Fruit fly (Drosophila melanogaster) whole organism, embryonic: ENCODE measurements around the gene Blos4.

Experiments
- Bgb ChIP-seq: fragments of 200-800 bp; sonication (Bioruptor generic); IDR thresholded peaks from 2 replicates; pipeline ENCODE4 v1.3.6; 2022; ENCODE audit warnings: missing biosample characterization, missing genetic modification characterization; ENCODE audit not compliant: partially characterized antibody
- CG11560 ChIP-seq: fragments of 200-800 bp; sonication (Bioruptor generic); IDR thresholded peaks from 3 replicates; pipeline ENCODE4 v1.3.6; 2022; ENCODE audit warnings: missing biosample characterization, missing genetic modification characterization
- CG12071 ChIP-seq: fragments of 200-800 bp; sonication (Bioruptor generic); optimal IDR thresholded peaks from 3 replicates; lab custom pipeline; 2018; ENCODE audit warnings: missing biosample characterization, mild to moderate bottlenecking, missing genetic modification characterization
- CG12104 ChIP-seq: fragments of 200-800 bp; sonication (Bioruptor generic); optimal IDR thresholded peaks from 3 replicates; lab custom pipeline; 2016; ENCODE audit warnings: missing biosample characterization, missing genetic modification characterization
- CG13894 ChIP-seq: fragments of 200-800 bp; sonication (Bioruptor generic); optimal IDR thresholded peaks from 3 replicates; lab custom pipeline; 2018; ENCODE audit warnings: missing biosample characterization, mild to moderate bottlenecking, missing genetic modification characterization, moderate library complexity
- CG17802 ChIP-seq: fragments of 200-800 bp; sonication (Bioruptor generic); optimal IDR thresholded peaks from 2 replicates; lab custom pipeline; 2018; ENCODE audit warnings: missing biosample characterization, mild to moderate bottlenecking, missing genetic modification characterization, moderate library complexity
- CG2202 ChIP-seq: fragments of 200-800 bp; sonication (Bioruptor generic); optimal IDR thresholded peaks from 2 replicates; lab custom pipeline; 2018; ENCODE audit warnings: missing biosample characterization, mild to moderate bottlenecking, missing genetic modification characterization
- CG2712 ChIP-seq: fragments of 200-800 bp; optimal IDR thresholded peaks from 3 replicates; lab custom pipeline; 2019; ENCODE audit warnings: missing biosample characterization, mild to moderate bottlenecking, missing genetic modification characterization, moderate library complexity
- CG31224 ChIP-seq: fragments of 200-800 bp; sonication (Bioruptor generic); IDR thresholded peaks from 2 replicates; pipeline ENCODE4 v1.3.6; 2022; ENCODE audit warnings: missing biosample characterization, missing genetic modification characterization
- CG32532 ChIP-seq: fragments of 200-800 bp; sonication (Bioruptor generic); IDR thresholded peaks from 2 replicates; pipeline ENCODE4 v1.3.6; 2022; ENCODE audit warnings: missing biosample characterization, missing genetic modification characterization
- CG33213 ChIP-seq: fragments of 200-800 bp; sonication (Bioruptor generic); optimal IDR thresholded peaks from 3 replicates; lab custom pipeline; 2016; ENCODE audit warnings: missing biosample characterization, missing genetic modification characterization
- CG4404 ChIP-seq: fragments of 200-800 bp; sonication (Bioruptor generic); IDR thresholded peaks from 2 replicates; pipeline ENCODE4 v1.3.6; 2022; ENCODE audit warnings: missing biosample characterization, missing genetic modification characterization
- CG4854 ChIP-seq: fragments of 200-800 bp; sonication (Bioruptor generic); optimal IDR thresholded peaks from 2 replicates; lab custom pipeline; 2016; ENCODE audit warnings: missing biosample characterization, missing genetic modification characterization, inconsistent platforms
- CG5953 ChIP-seq: fragments of 200-800 bp; sonication (Bioruptor generic); IDR thresholded peaks from 2 replicates; pipeline ENCODE4 v1.3.6; 2022; ENCODE audit warnings: missing biosample characterization, missing genetic modification characterization
- CG6654 ChIP-seq: fragments of 200-800 bp; sonication (Bioruptor generic); optimal IDR thresholded peaks from 2 replicates; lab custom pipeline; 2017; ENCODE audit warnings: missing biosample characterization, mild to moderate bottlenecking, missing genetic modification characterization
- CG6854 ChIP-seq: fragments of 200-800 bp; sonication (Bioruptor generic); optimal IDR thresholded peaks from 3 replicates; lab custom pipeline; 2017; ENCODE audit warnings: missing biosample characterization, mild to moderate bottlenecking, missing genetic modification characterization
- CG7556 ChIP-seq: fragments of 200-800 bp; sonication (Bioruptor generic); optimal IDR thresholded peaks from 2 replicates; lab custom pipeline; 2017; ENCODE audit warnings: missing biosample characterization, mild to moderate bottlenecking, missing genetic modification characterization
- CG7839 ChIP-seq: fragments of 200-800 bp; sonication (Bioruptor generic); optimal IDR thresholded peaks from 3 replicates; lab custom pipeline; 2018; ENCODE audit warnings: missing biosample characterization, mild to moderate bottlenecking, missing genetic modification characterization, moderate library complexity
- D ChIP-seq, 2 experiments: fragments of 200-800 bp in 1 of 2; fragments of >200 bp in 1 of 2; sonication (Bioruptor generic) in 1 of 2; optimal IDR thresholded peaks; 2 replicates in 1 of 2; 3 replicates in 1 of 2; lab custom pipeline; 2017; ENCODE audit warnings: mild to moderate bottlenecking in 1 of 2, missing biosample characterization in 1 of 2, missing genetic modification characterization in 1 of 2, missing genetic modification reagents in 1 of 2
- D19A ChIP-seq: fragments of 200-800 bp; optimal IDR thresholded peaks from 3 replicates; lab custom pipeline; 2019; ENCODE audit warnings: missing biosample characterization, mild to moderate bottlenecking, missing genetic modification characterization, moderate library complexity
- Dad ChIP-seq: fragments of 200-800 bp; sonication (Bioruptor generic); optimal IDR thresholded peaks from 3 replicates; lab custom pipeline; 2016; ENCODE audit warnings: missing biosample characterization, missing genetic modification characterization
- Dek ChIP-seq: fragments of 200-800 bp; sonication (Bioruptor generic); optimal IDR thresholded peaks from 3 replicates; lab custom pipeline; 2019; ENCODE audit warnings: missing biosample characterization, mild to moderate bottlenecking, missing genetic modification characterization, moderate library complexity
- Dip2 ChIP-seq: fragments of 200-800 bp; sonication (Bioruptor generic); IDR thresholded peaks from 2 replicates; pipeline ENCODE4 v1.3.6; 2022; ENCODE audit warnings: missing biosample characterization, missing genetic modification characterization
- Doc2 ChIP-seq: fragments of 200-800 bp; sonication (Bioruptor generic); IDR thresholded peaks from 2 replicates; pipeline ENCODE4 v1.3.6; 2022; ENCODE audit warnings: missing biosample characterization, missing genetic modification characterization
- E2f1 ChIP-seq: fragments of 200-800 bp; sonication (Bioruptor generic); IDR thresholded peaks from 2 replicates; pipeline ENCODE4 v1.3.6; 2022; ENCODE audit warnings: missing biosample characterization, missing genetic modification characterization
- Hr51 ChIP-seq, 2 experiments: fragments of 200-800 bp; sonication (Bioruptor generic); optimal IDR thresholded peaks; 2 replicates in 1 of 2; 3 replicates in 1 of 2; lab custom pipeline; 2016 to 2018; ENCODE audit warnings: missing biosample characterization in 2 of 2, missing genetic modification characterization in 2 of 2, mild to moderate bottlenecking in 1 of 2, moderate library complexity in 1 of 2
- Myb ChIP-seq: fragments of 200-800 bp; sonication (Bioruptor generic); optimal IDR thresholded peaks from 2 replicates; lab custom pipeline; 2016; ENCODE audit warnings: missing biosample characterization, missing genetic modification characterization
- Optix ChIP-seq: fragments of 200-800 bp; sonication (Bioruptor generic); IDR thresholded peaks from 3 replicates; pipeline ENCODE4 v1.3.6; 2022; ENCODE audit warnings: missing biosample characterization, missing genetic modification characterization
- PHDP ChIP-seq: fragments of 200-800 bp; sonication (Bioruptor generic); optimal IDR thresholded peaks from 3 replicates; lab custom pipeline; 2018; ENCODE audit warnings: missing biosample characterization, mild to moderate bottlenecking, missing genetic modification characterization, moderate library complexity
- Ravus ChIP-seq: fragments of 200-800 bp; sonication (Bioruptor generic); IDR thresholded peaks from 2 replicates; pipeline ENCODE4 v1.3.6; 2022; ENCODE audit warnings: missing biosample characterization, missing genetic modification characterization
- Sin3A ChIP-seq: fragments of >200 bp; optimal IDR thresholded peaks from 2 replicates; lab custom pipeline; 2018
- Taf1 ChIP-seq: fragments of 200-800 bp; sonication (Bioruptor generic); IDR thresholded peaks from 2 replicates; pipeline ENCODE4 v1.3.6; 2022; ENCODE audit warnings: missing biosample characterization, missing genetic modification characterization
- Vsx1 ChIP-seq: fragments of 200-800 bp; sonication (Bioruptor generic); optimal IDR thresholded peaks from 2 replicates; lab custom pipeline; 2017; ENCODE audit warnings: missing biosample characterization, mild to moderate bottlenecking, missing genetic modification characterization, missing genetic modification reagents
- az2 ChIP-seq: fragments of 200-800 bp; sonication (Bioruptor generic); optimal IDR thresholded peaks from 3 replicates; lab custom pipeline; 2016; ENCODE audit warnings: missing biosample characterization, missing genetic modification characterization
- bab2 ChIP-seq: fragments of 200-800 bp; sonication (Bioruptor generic); optimal IDR thresholded peaks from 2 replicates; lab custom pipeline; 2016; ENCODE audit warnings: missing biosample characterization, missing genetic modification characterization
- bsh ChIP-seq, 2 experiments: fragments of 200-800 bp; sonication (Bioruptor generic); optimal IDR thresholded peaks; 2 replicates each; lab custom pipeline; 2017 to 2018; ENCODE audit warnings: mild to moderate bottlenecking in 2 of 2, missing biosample characterization in 2 of 2, missing genetic modification characterization in 2 of 2, moderate library complexity in 1 of 2
- cg ChIP-seq: fragments of 200-800 bp; sonication (Bioruptor generic); optimal IDR thresholded peaks from 3 replicates; lab custom pipeline; 2019; ENCODE audit warnings: missing biosample characterization, mild to moderate bottlenecking, missing genetic modification characterization, moderate library complexity
- crp ChIP-seq, 2 experiments: fragments of 200-800 bp; sonication (Bioruptor generic); optimal IDR thresholded peaks; 2 replicates in 1 of 2; 3 replicates in 1 of 2; lab custom pipeline; 2017; ENCODE audit warnings: missing biosample characterization in 2 of 2, missing genetic modification characterization in 2 of 2, mild to moderate bottlenecking in 1 of 2, moderate library complexity in 1 of 2
- dpn ChIP-seq, 2 experiments: fragments of 200-800 bp; sonication (Bioruptor generic); optimal IDR thresholded peaks; 3 replicates each; lab custom pipeline; 2016; ENCODE audit warnings: missing biosample characterization in 2 of 2, missing genetic modification characterization in 2 of 2
- ewg ChIP-seq: fragments of 200-800 bp; sonication (Bioruptor generic); optimal IDR thresholded peaks from 3 replicates; lab custom pipeline; 2017; ENCODE audit warnings: mild to moderate bottlenecking, missing biosample characterization, missing genetic modification reagents, missing genetic modification characterization
- fd96Cb ChIP-seq: fragments of 200-800 bp; sonication (Bioruptor generic); optimal IDR thresholded peaks from 2 replicates; lab custom pipeline; 2018; ENCODE audit warnings: missing biosample characterization, mild to moderate bottlenecking, missing genetic modification characterization, moderate library complexity
- grau ChIP-seq: fragments of 200-800 bp; optimal IDR thresholded peaks from 3 replicates; lab custom pipeline; 2019; ENCODE audit warnings: missing biosample characterization, mild to moderate bottlenecking, missing genetic modification characterization, moderate library complexity
- ham ChIP-seq: fragments of 200-800 bp; sonication (Bioruptor generic); IDR thresholded peaks from 2 replicates; pipeline ENCODE4 v1.3.6; 2022; ENCODE audit warnings: missing biosample characterization, missing genetic modification characterization
- hbn ChIP-seq: fragments of 200-800 bp; sonication (Bioruptor generic); IDR thresholded peaks from 2 replicates; pipeline ENCODE4 v1.3.6; 2022; ENCODE audit warnings: missing biosample characterization, missing genetic modification characterization; ENCODE audit not compliant: partially characterized antibody
- nerfin-2 ChIP-seq: fragments of 200-800 bp; sonication (Bioruptor generic); IDR thresholded peaks from 2 replicates; pipeline ENCODE4 v1.3.6; 2022; ENCODE audit warnings: missing biosample characterization, missing genetic modification characterization; ENCODE audit not compliant: partially characterized antibody
- psq ChIP-seq: fragments of 200-800 bp; sonication (Bioruptor generic); optimal IDR thresholded peaks from 2 replicates; lab custom pipeline; 2017; ENCODE audit warnings: missing biosample characterization, missing genetic modification characterization
- salm ChIP-seq: fragments of 200-800 bp; sonication (Bioruptor generic); optimal IDR thresholded peaks from 2 replicates; lab custom pipeline; 2018; ENCODE audit warnings: missing biosample characterization, mild to moderate bottlenecking, missing genetic modification characterization
- sens ChIP-seq: fragments of 200-800 bp; sonication (Bioruptor generic); peaks from one replicate; lab custom pipeline; 2016; ENCODE audit warnings: missing biosample characterization, missing genetic modification characterization
- shn ChIP-seq: fragments of 200-800 bp; sonication (Bioruptor generic); optimal IDR thresholded peaks from 3 replicates; lab custom pipeline; 2016; ENCODE audit warnings: missing biosample characterization, missing genetic modification characterization
- sima ChIP-seq: fragments of 200-800 bp; sonication (Bioruptor generic); optimal IDR thresholded peaks from 2 replicates; lab custom pipeline; 2016; ENCODE audit warnings: missing biosample characterization, missing genetic modification characterization

The Blos4 gene

dm6 chr3L:10857515-10858023 lies 21.3 kb upstream of the Blos4 start (continued):
- TF ChIP-seq CG7556 (GFP tag; lab: Kevin White, UChicago) (no peak), Dip2 (GFP tag; lab: Robert Waterston, UW) (no peak), CG5953 (peak; percentile 64), CG11560 (tag; lab: Robert Waterston, UW) (no peak), hbn (no peak), grau (tag; lab: Kevin White, UChicago) (peak; percentile 54), CG12104 (GFP tag; lab: Kevin White, UChicago) (no peak), shn (GFP tag; lab: Kevin White, UChicago) (peak; percentile 40), Optix (GFP tag; lab: Robert Waterston, UW) (0 out of 3 replicates have a peak, but pooled peaks have one; percentile 35), Myb (GFP tag; lab: Kevin White, UChicago) (peak; percentile 11), CG33213 (GFP tag; lab: Kevin White, UChicago) (peak; percentile 55), sens (GFP tag; lab: Kevin White, UChicago) (peak; percentile 90), D19A (tag; lab: Kevin White, UChicago) (peak; percentile 41), bsh (GFP tag; optimal IDR thresholded peaks at IDR 0.05; lab: Kevin White, UChicago) (peak; percentile 10 to 25), dpn (GFP tag; optimal IDR thresholded peaks at IDR 0.05; lab: Kevin White, UChicago) (peak in 1 of 2 experiments; percentile 16), sima (no peak), PHDP (tag; lab: Kevin White, UChicago) (peak; percentile 3), ewg (no peak), CG6854 (GFP tag; lab: Kevin White, UChicago) (peak; percentile 53), crp (GFP tag; optimal IDR thresholded peaks at IDR 0.05; lab: Kevin White, UChicago) (peak in 1 of 2 experiments; percentile 8), D (optimal IDR thresholded peaks at IDR 0.05; lab: Kevin White, UChicago) (peak; percentile 39), D (GFP tag; optimal IDR thresholded peaks at IDR 0.05; lab: Kevin White, UChicago) (peak; percentile 18), CG2712 (tag; lab: Kevin White, UChicago) (peak; percentile 52), Bgb (GFP tag; lab: Robert Waterston, UW) (peak; percentile 74), CG31224 (GFP tag; lab: Robert Waterston, UW) (no peak), CG17802 (tag; lab: Kevin White, UChicago) (no peak), salm (peak; percentile 19), Sin3A (lab: Kevin White, UChicago) (no peak), CG2202 (tag; lab: Kevin White, UChicago) (no peak), Doc2 (GFP tag; lab: Robert Waterston, UW) (no peak), E2f1 (GFP tag; lab: Robert Waterston, UW) (peak; percentile 37; the same call in 1 of the 2 replicates), CG12071 (GFP tag; lab: Kevin White, UChicago) (peak; percentile 26), Dad (peak; percentile 58), CG7839 (tag; lab: Kevin White, UChicago) (peak; percentile 48), az2 (GFP tag; lab: Kevin White, UChicago) (no peak), CG4854 (GFP tag; lab: Kevin White, UChicago) (peak; percentile 41), CG6654 (GFP tag; lab: Kevin White, UChicago) (no peak), bab2 (GFP tag; lab: Kevin White, UChicago) (peak; percentile 42), ham (GFP tag; lab: Robert Waterston, UW) (no peak), Dek (peak; percentile 37), fd96Cb (no peak), Ravus (GFP tag; lab: Robert Waterston, UW) (no peak), CG4404 (GFP tag; lab: Robert Waterston, UW) (no peak), Vsx1 (no peak), nerfin-2 (GFP tag; lab: Robert Waterston, UW) (no peak), Taf1 (GFP tag; lab: Robert Waterston, UW) (no peak), Hr51 (GFP tag; optimal IDR thresholded peaks at IDR 0.05; lab: Kevin White, UChicago) (peak; percentile 18 to 59), psq (GFP tag; lab: Kevin White, UChicago) (peak; percentile 45), CG13894 (tag; lab: Kevin White, UChicago) (peak; percentile 83), cg (GFP tag; lab: Kevin White, UChicago) (peak; percentile 90), CG32532 (GFP tag; lab: Robert Waterston, UW) (peak; percentile 55; the same call in 1 of the 2 replicates)
